Worm (Caenorhabditis elegans) whole organism, late embryonic: ENCODE results near the gene gly-4.

Experiments used
- K02D7.2 ChIP-seq: sonication (generic microtip); optimal IDR thresholded peaks from 2 replicates; lab custom pipeline; 2017; ENCODE audit warnings: mild to moderate bottlenecking, missing genetic modification characterization, missing compliant biosample characterization
- ahr-1 ChIP-seq: sonication (generic microtip); optimal IDR thresholded peaks from 2 replicates; lab custom pipeline; 2016; ENCODE audit warnings: missing genetic modification characterization, missing compliant biosample characterization
- ama-1 ChIP-seq: fragments of 150-350 bp; optimal IDR thresholded peaks from 2 replicates; lab custom pipeline; 2014
- ceh-19 ChIP-seq: fragments of 200-800 bp; sonication (Bioruptor generic); optimal IDR thresholded peaks from 2 replicates; lab custom pipeline; 2018; ENCODE audit warnings: mild to moderate bottlenecking, missing genetic modification characterization, missing compliant biosample characterization
- ceh-48 ChIP-seq: sonication (generic microtip); optimal IDR thresholded peaks from 2 replicates; lab custom pipeline; 2016; ENCODE audit warnings: missing genetic modification characterization, inconsistent platforms, missing compliant biosample characterization
- che-1 ChIP-seq: sonication (generic microtip); optimal IDR thresholded peaks from 2 replicates; lab custom pipeline; 2016; ENCODE audit warnings: mild to moderate bottlenecking, missing genetic modification characterization, missing compliant biosample characterization
- fkh-6 ChIP-seq: sonication (generic microtip); optimal IDR thresholded peaks from 2 replicates; lab custom pipeline; 2016; ENCODE audit warnings: missing genetic modification characterization, missing compliant biosample characterization
- lin-11 ChIP-seq: fragments of 200-800 bp; sonication (Bioruptor generic); optimal IDR thresholded peaks from 2 replicates; lab custom pipeline; 2018; ENCODE audit warnings: mild to moderate bottlenecking, missing genetic modification characterization, missing compliant biosample characterization
- npax-4 ChIP-seq: sonication (generic microtip); optimal IDR thresholded peaks from 2 replicates; lab custom pipeline; 2016; ENCODE audit warnings: missing genetic modification characterization, missing compliant biosample characterization
- pha-4 ChIP-seq: fragments of 150-350 bp; optimal IDR thresholded peaks from 2 replicates; lab custom pipeline; 2018; ENCODE audit warnings: missing biosample characterization, missing genetic modification reagents, missing genetic modification characterization
- sox-4 ChIP-seq: sonication (generic microtip); optimal IDR thresholded peaks from 2 replicates; lab custom pipeline; 2017; ENCODE audit warnings: mild to moderate bottlenecking, missing genetic modification characterization, inconsistent platforms, missing compliant biosample characterization
- syd-9 ChIP-seq: sonication (generic microtip); optimal IDR thresholded peaks from 2 replicates; lab custom pipeline; 2016; ENCODE audit warnings: mild to moderate bottlenecking, missing genetic modification characterization, moderate library complexity, missing compliant biosample characterization
- unc-55 ChIP-seq: sonication (generic microtip); optimal IDR thresholded peaks from 2 replicates; lab custom pipeline; 2017; ENCODE audit warnings: missing biosample characterization, missing genetic modification reagents, missing genetic modification characterization

- TF ChIP-seq ceh-19 (GFP tag; lab: Kevin White, UChicago) (no peak), npax-4 (tag; lab: Kevin White, UChicago) (no peak), che-1 (no peak), K02D7.2 (tag; lab: Kevin White, UChicago) (no peak), fkh-6 (tag; lab: Kevin White, UChicago) (no peak), ama-1 (no peak), sox-4 (tag; lab: Kevin White, UChicago) (no peak), unc-55 (GFP tag; lab: Kevin White, UChicago) (no peak), pha-4 (no peak), lin-11 (tag; lab: Kevin White, UChicago) (no peak), syd-9 (tag; lab: Kevin White, UChicago) (no peak), ahr-1 (tag; lab: Kevin White, UChicago) (no peak), ceh-48 (tag; lab: Kevin White, UChicago) (no peak)
Measured at ce11 chrV:19831588-19831987, 63.6 kb downstream of the gly-4 start.
